Worm (Caenorhabditis elegans) whole organism, late embryonic: ENCODE data around the gene acn-1.

ENCODE experiments used
- F13H6.1 ChIP-seq: sonication (generic microtip); optimal IDR thresholded peaks from 2 replicates; lab custom pipeline; 2016; ENCODE audit warnings: missing genetic modification characterization, missing compliant biosample characterization
- T23F11.4 ChIP-seq: fragments of 200-800 bp; sonication (Bioruptor generic); optimal IDR thresholded peaks from 2 replicates; lab custom pipeline; 2018; ENCODE audit warnings: mild to moderate bottlenecking, missing genetic modification characterization, missing compliant biosample characterization
- ceh-14 ChIP-seq: sonication (generic microtip); optimal IDR thresholded peaks from 2 replicates; lab custom pipeline; 2016; ENCODE audit warnings: missing genotype, missing genetic modification characterization, missing compliant biosample characterization
- ceh-19 ChIP-seq: fragments of 200-800 bp; sonication (Bioruptor generic); optimal IDR thresholded peaks from 2 replicates; lab custom pipeline; 2018; ENCODE audit warnings: mild to moderate bottlenecking, missing genetic modification characterization, missing compliant biosample characterization
- ceh-24 ChIP-seq: sonication (generic microtip); optimal IDR thresholded peaks from 2 replicates; lab custom pipeline; 2016; ENCODE audit warnings: mild to moderate bottlenecking, missing genetic modification characterization, missing compliant biosample characterization
- ceh-31 ChIP-seq: sonication (generic microtip); optimal IDR thresholded peaks from 2 replicates; lab custom pipeline; 2016; ENCODE audit warnings: missing genetic modification characterization, missing compliant biosample characterization
- ceh-34 ChIP-seq: sonication (generic microtip); optimal IDR thresholded peaks from 2 replicates; lab custom pipeline; 2016; ENCODE audit warnings: mild to moderate bottlenecking, missing genetic modification characterization, missing compliant biosample characterization
- ceh-45 ChIP-seq: fragments of 200-800 bp; sonication (Bioruptor generic); IDR thresholded peaks from 2 replicates; pipeline ENCODE4 v1.3.6; 2022; ENCODE audit warnings: missing genetic modification reagents, missing genetic modification characterization, missing compliant biosample characterization
- ceh-48 ChIP-seq: sonication (generic microtip); optimal IDR thresholded peaks from 2 replicates; lab custom pipeline; 2016; ENCODE audit warnings: missing genetic modification characterization, inconsistent platforms, missing compliant biosample characterization
- ceh-6 ChIP-seq: fragments of 200-800 bp; sonication (Bioruptor generic); optimal IDR thresholded peaks from 2 replicates; lab custom pipeline; 2018; ENCODE audit warnings: mild to moderate bottlenecking, missing genetic modification characterization, missing compliant biosample characterization
- che-1 ChIP-seq: sonication (generic microtip); optimal IDR thresholded peaks from 2 replicates; lab custom pipeline; 2016; ENCODE audit warnings: mild to moderate bottlenecking, missing genetic modification characterization, missing compliant biosample characterization
- dve-1 ChIP-seq: sonication (generic microtip); optimal IDR thresholded peaks from 2 replicates; lab custom pipeline; 2017; ENCODE audit warnings: antibody characterized with exemption, mild to moderate bottlenecking, missing genetic modification characterization, missing compliant biosample characterization
- elt-2 ChIP-seq: sonication (generic microtip); optimal IDR thresholded peaks from 2 replicates; lab custom pipeline; 2016; ENCODE audit warnings: missing genetic modification reagents, missing genetic modification characterization, missing compliant biosample characterization
- ets-4 ChIP-seq: sonication (generic microtip); optimal IDR thresholded peaks from 2 replicates; lab custom pipeline; 2016; ENCODE audit warnings: missing genetic modification characterization, missing compliant biosample characterization
- fkh-6 ChIP-seq: sonication (generic microtip); optimal IDR thresholded peaks from 2 replicates; lab custom pipeline; 2016; ENCODE audit warnings: missing genetic modification characterization, missing compliant biosample characterization
- gmeb-2 ChIP-seq: sonication (generic microtip); optimal IDR thresholded peaks from 2 replicates; lab custom pipeline; 2016; ENCODE audit warnings: missing genetic modification characterization, inconsistent platforms, missing compliant biosample characterization
- hlh-13 ChIP-seq: fragments of 200-800 bp; sonication (Bioruptor generic); optimal IDR thresholded peaks from 2 replicates; lab custom pipeline; 2018; ENCODE audit warnings: mild to moderate bottlenecking, missing genetic modification characterization, missing compliant biosample characterization
- hlh-30 ChIP-seq: sonication (generic microtip); optimal IDR thresholded peaks from 2 replicates; lab custom pipeline; 2017; ENCODE audit warnings: antibody characterized with exemption, missing genetic modification characterization, missing compliant biosample characterization; ENCODE audit not compliant: insufficient read depth
- hlh-6 ChIP-seq: sonication (generic microtip); optimal IDR thresholded peaks from 2 replicates; lab custom pipeline; 2016; ENCODE audit warnings: missing genotype, missing genetic modification characterization, missing compliant biosample characterization
- nfya-1 ChIP-seq: sonication (generic microtip); optimal IDR thresholded peaks from 2 replicates; lab custom pipeline; 2017; ENCODE audit warnings: missing genetic modification characterization, mild to moderate bottlenecking, missing compliant biosample characterization, antibody characterized with exemption, moderate library complexity
- odd-2 ChIP-seq: sonication (generic microtip); optimal IDR thresholded peaks from 2 replicates; lab custom pipeline; 2017; ENCODE audit warnings: antibody characterized with exemption, mild to moderate bottlenecking, missing genetic modification characterization, missing compliant biosample characterization
- pat-9 ChIP-seq: fragments of 200-800 bp; sonication (Bioruptor generic); optimal IDR thresholded peaks from 2 replicates; lab custom pipeline; 2018; ENCODE audit warnings: mild to moderate bottlenecking, missing genetic modification characterization, moderate library complexity, missing compliant biosample characterization
- pax-1 ChIP-seq: fragments of 150-350 bp; optimal IDR thresholded peaks from 2 replicates; lab custom pipeline; 2014; ENCODE audit warnings: missing biosample characterization, missing genetic modification characterization
- pha-2 ChIP-seq: sonication (generic microtip); optimal IDR thresholded peaks from 2 replicates; lab custom pipeline; 2017; ENCODE audit warnings: mild to moderate bottlenecking, missing genetic modification characterization, missing compliant biosample characterization
- ref-2 ChIP-seq: sonication (generic microtip); optimal IDR thresholded peaks from 2 replicates; lab custom pipeline; 2016; ENCODE audit warnings: missing genetic modification characterization, missing compliant biosample characterization
- sdc-2 ChIP-seq: sonication (generic microtip); optimal IDR thresholded peaks from 2 replicates; lab custom pipeline; 2016; ENCODE audit warnings: missing genotype, missing genetic modification characterization, missing compliant biosample characterization
- sox-2 ChIP-seq: fragments of 200-800 bp; sonication (Bioruptor generic); IDR thresholded peaks from 2 replicates; pipeline ENCODE4 v1.3.6; 2022; ENCODE audit warnings: missing genetic modification reagents, missing genetic modification characterization, missing compliant biosample characterization
- syd-9 ChIP-seq: sonication (generic microtip); optimal IDR thresholded peaks from 2 replicates; lab custom pipeline; 2016; ENCODE audit warnings: mild to moderate bottlenecking, missing genetic modification characterization, moderate library complexity, missing compliant biosample characterization
- tbx-2 ChIP-seq: sonication (generic microtip); optimal IDR thresholded peaks from 2 replicates; lab custom pipeline; 2016; ENCODE audit warnings: missing genetic modification characterization, missing compliant biosample characterization
- ttx-3 ChIP-seq: sonication (generic microtip); optimal IDR thresholded peaks from 2 replicates; lab custom pipeline; 2016; ENCODE audit warnings: missing genetic modification reagents, missing genetic modification characterization, missing compliant biosample characterization
- unc-42 ChIP-seq: sonication (generic microtip); optimal IDR thresholded peaks from 2 replicates; lab custom pipeline; 2016; ENCODE audit warnings: missing genotype, missing genetic modification characterization, missing compliant biosample characterization
- unc-55 ChIP-seq: sonication (generic microtip); optimal IDR thresholded peaks from 2 replicates; lab custom pipeline; 2017; ENCODE audit warnings: missing biosample characterization, missing genetic modification reagents, missing genetic modification characterization

Gene acn-1

DNA sequence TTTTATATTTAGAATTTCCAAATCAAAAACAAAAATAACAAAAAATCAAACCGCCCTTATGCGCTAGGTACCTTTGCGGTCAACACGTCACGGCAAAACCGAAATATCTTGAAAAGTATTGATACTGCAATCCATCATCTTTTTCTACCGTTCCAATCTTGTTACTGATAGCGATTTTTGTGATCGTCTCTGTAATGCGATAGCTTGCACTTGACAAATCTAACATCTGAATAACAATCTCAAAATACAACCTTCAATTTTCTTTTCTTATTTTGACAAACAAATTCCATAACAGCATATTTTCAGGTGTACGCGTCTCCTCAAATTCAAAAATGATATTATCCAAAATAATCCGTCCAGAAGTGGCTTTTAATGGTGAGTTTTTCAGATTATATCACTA lies 37.1 kb upstream of the acn-1 start, which contains the start of gene tbc-7:
tbc-7 (plus strand) TSS at position 301 of the 400 bp plus-strand sequence.
- TF ChIP-seq T23F11.4 (GFP tag; lab: Kevin White, UChicago) = no peak
- no peak for TF ChIP-seq hlh-6
- TF ChIP-seq hlh-13 = no peak
- TF ChIP-seq ref-2 (tag; lab: Kevin White, UChicago) = no peak
- no peak for TF ChIP-seq ttx-3
- no peak for TF ChIP-seq ceh-14 (tag; lab: Kevin White, UChicago)
- no peak for TF ChIP-seq ceh-24 (tag; lab: Kevin White, UChicago)

DNA sequence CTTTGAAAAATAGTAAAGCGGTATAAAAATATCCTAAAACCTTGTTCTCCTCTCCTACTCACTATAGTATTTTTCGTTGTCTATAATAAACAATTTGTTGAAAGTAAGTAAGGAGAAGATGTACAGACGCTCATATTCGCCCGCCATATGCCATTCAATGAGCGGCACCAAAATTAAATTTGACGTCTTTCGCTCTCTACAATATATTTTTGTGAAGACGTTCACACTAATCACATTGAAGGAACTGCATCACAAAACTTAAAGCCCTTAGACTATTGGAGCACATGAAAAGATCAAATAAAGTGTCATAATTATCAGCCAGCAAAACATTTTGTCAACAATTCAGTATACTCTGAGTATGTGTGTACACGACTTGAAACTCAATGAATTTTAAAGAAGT lies 34.9 kb upstream of the acn-1 start:
- no peak for TF ChIP-seq ceh-14 (tag; lab: Kevin White, UChicago)
- peak; percentile 80 for TF ChIP-seq unc-42 (tag; lab: Kevin White, UChicago)

DNA sequence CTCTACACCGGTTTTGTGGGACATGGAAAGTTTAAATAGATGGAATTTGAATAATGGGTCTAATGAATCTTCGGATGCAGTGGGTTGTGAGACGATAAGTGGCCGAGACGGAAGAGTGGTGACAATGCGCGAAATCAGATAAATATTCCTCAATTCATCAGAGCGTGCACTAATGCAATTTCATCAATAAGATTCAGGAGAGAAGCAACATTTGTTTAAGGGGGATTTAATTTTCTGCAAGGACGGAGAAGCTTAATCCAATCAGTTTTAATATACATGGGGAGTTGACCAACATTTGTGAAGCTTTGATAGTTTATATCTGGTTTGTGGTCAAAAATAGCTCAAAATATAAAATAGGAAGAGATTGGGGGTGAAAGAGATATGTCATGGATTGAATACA lies 32.6 kb upstream of the acn-1 start:
- no peak for TF ChIP-seq ceh-45 (GFP tag; lab: Robert Waterston, UW)
- TF ChIP-seq che-1 = no peak
- TF ChIP-seq F13H6.1 (tag; lab: Kevin White, UChicago) = no peak
- no peak for TF ChIP-seq fkh-6 (tag; lab: Kevin White, UChicago)
- TF ChIP-seq ceh-31 (tag; lab: Kevin White, UChicago) = peak; percentile 43
- no peak for TF ChIP-seq dve-1 (tag; lab: Kevin White, UChicago)
- TF ChIP-seq ceh-48 (tag; lab: Kevin White, UChicago) = no peak
- TF ChIP-seq sdc-2 (tag; lab: Kevin White, UChicago) = no peak
- TF ChIP-seq ets-4 = no peak
- TF ChIP-seq unc-42 (tag; lab: Kevin White, UChicago) = peak; percentile 100

DNA sequence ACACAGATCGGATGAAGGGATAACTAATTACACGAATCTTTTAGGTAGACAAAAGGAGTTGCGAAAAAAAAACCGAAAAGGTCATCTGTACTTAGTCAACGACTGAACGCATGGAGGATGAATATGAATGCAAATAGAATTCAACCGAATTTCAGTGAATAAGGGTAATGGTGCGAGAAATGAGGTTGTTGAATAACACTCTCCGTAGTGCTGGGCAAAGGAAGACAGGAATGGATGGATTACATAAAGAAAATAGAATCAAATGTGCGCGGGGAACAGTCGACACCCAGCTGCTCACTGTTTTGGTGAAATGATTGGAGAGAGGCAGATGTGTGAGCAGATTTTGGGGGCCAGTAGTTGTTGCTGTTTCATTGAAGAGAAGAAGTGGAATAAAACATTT lies 27.4 kb upstream of the acn-1 start:
- TF ChIP-seq unc-55 (GFP tag; lab: Kevin White, UChicago) (no peak), unc-42 (tag; lab: Kevin White, UChicago) (peak; percentile 55)

DNA sequence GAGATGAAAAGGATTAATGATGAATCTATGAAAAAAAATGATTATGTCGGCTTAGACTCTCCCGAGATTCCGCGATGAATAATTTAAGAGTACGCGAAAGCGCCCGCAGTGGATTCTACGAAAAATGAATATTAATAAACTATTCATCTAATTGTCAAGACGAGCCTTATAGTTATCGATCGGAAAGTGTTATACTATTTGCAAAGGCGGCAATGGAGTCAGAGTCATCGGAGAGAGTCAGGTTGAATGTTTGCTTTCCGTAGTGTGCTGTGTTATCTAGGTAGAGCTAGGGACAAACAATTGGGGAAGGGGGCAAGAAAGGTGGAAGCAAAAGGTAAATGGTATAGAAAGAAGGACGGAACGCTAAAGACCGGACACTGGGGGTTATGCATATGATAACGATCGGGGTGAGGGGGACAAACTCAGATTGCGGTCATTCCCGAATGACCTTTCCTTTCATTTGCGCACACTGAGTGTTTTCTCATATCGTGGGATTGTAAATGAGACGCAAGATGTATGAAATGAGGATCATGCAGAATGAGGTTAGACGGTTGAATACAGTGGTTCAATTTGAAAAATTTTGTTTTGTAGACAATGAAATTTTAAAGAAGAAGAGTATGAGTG lies 26.0 kb upstream of the acn-1 start:
- TF ChIP-seq hlh-30 (tag; lab: Kevin White, UChicago) (no peak), pat-9 (no peak), ceh-45 (GFP tag; lab: Robert Waterston, UW) (no peak), sdc-2 (tag; lab: Kevin White, UChicago) (peak; percentile 36), T23F11.4 (GFP tag; lab: Kevin White, UChicago) (no peak), ceh-19 (peak; percentile 7), sox-2 (GFP tag; lab: Robert Waterston, UW) (no peak), elt-2 (tag; lab: Kevin White, UChicago) (peak; percentile 41), nfya-1 (tag; lab: Kevin White, UChicago) (no peak), ceh-6 (GFP tag; lab: Kevin White, UChicago) (no peak), ceh-31 (tag; lab: Kevin White, UChicago) (peak; percentile 11), pax-1 (tag; lab: Kevin White, UChicago) (peak; percentile 38), syd-9 (tag; lab: Kevin White, UChicago) (no peak), gmeb-2 (no peak), odd-2 (tag; lab: Kevin White, UChicago) (no peak), tbx-2 (tag; lab: Kevin White, UChicago) (peak; percentile 22), ceh-34 (peak; percentile 22), hlh-6 (no peak), pha-2 (tag; lab: Kevin White, UChicago) (peak; percentile 51)
- TF ChIP-seq, all 69 proteins: peak for 8
